Worm (Caenorhabditis elegans): ENCODE data around the gene R07E3.1.

DNA sequence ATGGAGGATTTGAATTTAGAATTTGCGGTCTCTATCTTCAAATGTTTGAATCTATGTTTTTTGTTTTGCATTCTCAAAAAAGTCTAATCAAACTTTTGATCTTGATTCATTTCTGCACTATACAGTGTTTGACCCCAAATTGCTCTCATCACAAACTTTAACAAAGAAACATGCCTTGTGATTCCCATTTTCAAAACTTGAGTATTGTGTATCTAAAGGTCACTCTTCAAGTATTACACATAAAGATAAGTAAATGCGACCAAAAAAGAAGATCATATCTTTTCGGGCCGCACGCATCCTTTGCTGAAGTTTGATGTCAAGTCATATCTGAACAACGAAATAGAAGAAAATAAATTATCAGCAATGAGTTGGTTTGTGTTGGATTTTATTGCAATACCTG, 39.0 kb downstream of the R07E3.1 start:
- TF ChIP-seq T26A5.8 (tag; optimal IDR thresholded peaks at IDR 0.05) (no peak), hmg-1.2 (GFP tag; IDR thresholded peaks at IDR 0.05) (no peak), mcd-1 (GFP tag; IDR thresholded peaks at IDR 0.05) (no peak), madf-10 (tag; optimal IDR thresholded peaks at IDR 0.05) (no peak), sea-2 (GFP tag; IDR thresholded peaks at IDR 0.05) (no peak), him-1 (tag; optimal IDR thresholded peaks at IDR 0.05) (no peak)

Data from whole organism, young adult.